Fruit fly (Drosophila melanogaster) whole organism, embryonic: Measurements from ENCODE around the gene CG7611.
A peak's percentile ranks its signal among the peaks of the same experiment; 100 is the strongest.

Experiments
- Atf6 ChIP-seq: fragments of 200-800 bp; sonication (Bioruptor generic); IDR thresholded peaks from 2 replicates; pipeline ENCODE4 v1.3.6; 2022; ENCODE audit warnings: missing biosample characterization, missing genetic modification characterization
- Blimp-1 ChIP-seq: fragments of 200-800 bp; sonication (Bioruptor generic); optimal IDR thresholded peaks from 3 replicates; lab custom pipeline; 2018; ENCODE audit warnings: missing biosample characterization, missing genetic modification characterization, mild to moderate bottlenecking, moderate library complexity, missing genetic modification reagents
- Bteb2 ChIP-seq: fragments of 200-800 bp; sonication (Bioruptor generic); optimal IDR thresholded peaks from 2 replicates; lab custom pipeline; 2016; ENCODE audit warnings: missing biosample characterization, missing genetic modification characterization
- CG10654 ChIP-seq: fragments of 200-800 bp; sonication (Bioruptor generic); optimal IDR thresholded peaks from 2 replicates; lab custom pipeline; 2016; ENCODE audit warnings: missing biosample characterization, missing genetic modification characterization
- CG12744 ChIP-seq: fragments of 200-800 bp; sonication (Bioruptor generic); optimal IDR thresholded peaks from 2 replicates; lab custom pipeline; 2016; ENCODE audit warnings: missing biosample characterization, missing genetic modification characterization
- CG14965 ChIP-seq: fragments of 200-800 bp; sonication (Bioruptor generic); optimal IDR thresholded peaks from 2 replicates; lab custom pipeline; 2016; ENCODE audit warnings: missing biosample characterization, missing genetic modification characterization, borderline replicate concordance
- CG1792 ChIP-seq: fragments of 200-800 bp; sonication (Bioruptor generic); optimal IDR thresholded peaks from 2 replicates; lab custom pipeline; 2016; ENCODE audit warnings: missing biosample characterization, missing genetic modification characterization
- CG32772 ChIP-seq: fragments of 200-800 bp; sonication (Bioruptor generic); IDR thresholded peaks from 2 replicates; pipeline ENCODE4 v1.3.6; 2022; ENCODE audit warnings: missing biosample characterization, missing genetic modification characterization
- CG34224 ChIP-seq: fragments of 200-800 bp; sonication (Bioruptor generic); IDR thresholded peaks from 3 replicates; pipeline ENCODE4 v1.3.6; 2022; ENCODE audit warnings: missing biosample characterization, missing genetic modification characterization; ENCODE audit not compliant: partially characterized antibody
- CG4730 ChIP-seq: fragments of 200-800 bp; sonication (Bioruptor generic); IDR thresholded peaks from 2 replicates; pipeline ENCODE4 v1.3.6; 2022; ENCODE audit warnings: missing biosample characterization, missing genetic modification characterization
- CG5180 ChIP-seq: fragments of 200-800 bp; sonication (Bioruptor generic); optimal IDR thresholded peaks from 3 replicates; lab custom pipeline; 2017; ENCODE audit warnings: missing biosample characterization, missing genetic modification characterization, mild to moderate bottlenecking, moderate library complexity, missing genetic modification reagents
- CG6765 ChIP-seq: fragments of 200-800 bp; sonication (Bioruptor generic); optimal IDR thresholded peaks from 3 replicates; lab custom pipeline; 2017; ENCODE audit warnings: missing biosample characterization, mild to moderate bottlenecking, missing genetic modification characterization
- CG7839 ChIP-seq: fragments of 200-800 bp; sonication (Bioruptor generic); optimal IDR thresholded peaks from 3 replicates; lab custom pipeline; 2018; ENCODE audit warnings: missing biosample characterization, mild to moderate bottlenecking, missing genetic modification characterization, moderate library complexity
- CG7987 ChIP-seq: fragments of 200-800 bp; sonication (Bioruptor generic); optimal IDR thresholded peaks from 2 replicates; lab custom pipeline; 2018; ENCODE audit warnings: missing biosample characterization, mild to moderate bottlenecking, missing genetic modification characterization, moderate library complexity
- CG8359 ChIP-seq: fragments of 200-800 bp; sonication (Bioruptor generic); optimal IDR thresholded peaks from 2 replicates; lab custom pipeline; 2017; ENCODE audit warnings: missing biosample characterization, mild to moderate bottlenecking, missing genetic modification characterization, borderline replicate concordance
- CG9215 ChIP-seq: fragments of 200-800 bp; sonication (Bioruptor generic); IDR thresholded peaks from 2 replicates; pipeline ENCODE4 v1.3.6; 2022; ENCODE audit warnings: missing biosample characterization, missing genetic modification characterization
- Camta ChIP-seq: fragments of 200-800 bp; sonication (Bioruptor generic); optimal IDR thresholded peaks from 2 replicates; lab custom pipeline; 2016; ENCODE audit warnings: missing biosample characterization, missing genetic modification characterization
- Dek ChIP-seq: fragments of 200-800 bp; sonication (Bioruptor generic); optimal IDR thresholded peaks from 3 replicates; lab custom pipeline; 2019; ENCODE audit warnings: missing biosample characterization, mild to moderate bottlenecking, missing genetic modification characterization, moderate library complexity
- Dip2 ChIP-seq: fragments of 200-800 bp; sonication (Bioruptor generic); IDR thresholded peaks from 2 replicates; pipeline ENCODE4 v1.3.6; 2022; ENCODE audit warnings: missing biosample characterization, missing genetic modification characterization
- ERR ChIP-seq: fragments of 200-800 bp; sonication (Bioruptor generic); optimal IDR thresholded peaks from 2 replicates; lab custom pipeline; 2016; ENCODE audit warnings: missing biosample characterization, missing genetic modification characterization
- HLH4C ChIP-seq: fragments of 200-800 bp; sonication (Bioruptor generic); IDR thresholded peaks from 3 replicates; pipeline ENCODE4 v1.3.6; 2022; ENCODE audit warnings: missing biosample characterization, missing genetic modification characterization; ENCODE audit not compliant: partially characterized antibody
- Mad ChIP-seq: fragments of 200-800 bp; sonication (Bioruptor generic); optimal IDR thresholded peaks from 2 replicates; lab custom pipeline; 2016; ENCODE audit warnings: missing biosample characterization, missing genetic modification characterization
- NC2α ChIP-seq: fragments of 200-800 bp; sonication (Bioruptor generic); optimal IDR thresholded peaks from 2 replicates; lab custom pipeline; 2016; ENCODE audit warnings: missing biosample characterization, missing genetic modification characterization
- NK7.1 ChIP-seq: fragments of 200-800 bp; sonication (Bioruptor generic); optimal IDR thresholded peaks from 3 replicates; lab custom pipeline; 2016; ENCODE audit warnings: missing biosample characterization, missing genetic modification characterization
- Opbp ChIP-seq: fragments of 200-800 bp; sonication (Bioruptor generic); IDR thresholded peaks from 3 replicates; pipeline ENCODE4 v1.3.6; 2022; ENCODE audit warnings: missing biosample characterization, missing genetic modification characterization; ENCODE audit not compliant: partially characterized antibody
- Ptx1 ChIP-seq: fragments of 200-800 bp; sonication (Bioruptor generic); IDR thresholded peaks from 2 replicates; pipeline ENCODE4 v1.3.6; 2022; ENCODE audit warnings: missing biosample characterization, missing genetic modification characterization
- Usf ChIP-seq: fragments of 200-800 bp; sonication (Bioruptor generic); optimal IDR thresholded peaks from 2 replicates; lab custom pipeline; 2017; ENCODE audit warnings: missing genotype, missing biosample characterization, missing genetic modification characterization
- ash1 ChIP-seq: fragments of 200-800 bp; sonication (Bioruptor generic); optimal IDR thresholded peaks from 2 replicates; lab custom pipeline; 2018; ENCODE audit warnings: missing biosample characterization, mild to moderate bottlenecking, missing genetic modification characterization
- ato ChIP-seq: fragments of 200-800 bp; sonication (Bioruptor generic); IDR thresholded peaks from 2 replicates; pipeline ENCODE4 v1.3.6; 2022; ENCODE audit warnings: missing biosample characterization, missing genetic modification characterization; ENCODE audit not compliant: partially characterized antibody
- disco-r ChIP-seq: fragments of 200-800 bp; sonication (Bioruptor generic); optimal IDR thresholded peaks from 2 replicates; lab custom pipeline; 2016; ENCODE audit warnings: missing biosample characterization, missing genetic modification characterization
- exex ChIP-seq: fragments of 200-800 bp; sonication (Bioruptor generic); optimal IDR thresholded peaks from 4 replicates; lab custom pipeline; 2018; ENCODE audit warnings: missing biosample characterization, mild to moderate bottlenecking, missing genetic modification characterization, moderate library complexity
- fru ChIP-seq: fragments of >200 bp; optimal IDR thresholded peaks from 2 replicates; lab custom pipeline; 2017
- gem ChIP-seq: fragments of 200-800 bp; sonication (Bioruptor generic); optimal IDR thresholded peaks from 2 replicates; lab custom pipeline; 2019; ENCODE audit warnings: missing biosample characterization, mild to moderate bottlenecking, missing genetic modification characterization, moderate library complexity
- ham ChIP-seq: fragments of 200-800 bp; sonication (Bioruptor generic); IDR thresholded peaks from 2 replicates; pipeline ENCODE4 v1.3.6; 2022; ENCODE audit warnings: missing biosample characterization, missing genetic modification characterization
- inv ChIP-seq: fragments of 200-800 bp; sonication (Bioruptor generic); IDR thresholded peaks from 2 replicates; pipeline ENCODE4 v1.3.6; 2022; ENCODE audit warnings: missing biosample characterization, missing genetic modification characterization; ENCODE audit not compliant: partially characterized antibody
- kah ChIP-seq: fragments of 200-800 bp; sonication (Bioruptor generic); optimal IDR thresholded peaks from 2 replicates; lab custom pipeline; 2018; ENCODE audit warnings: missing biosample characterization, mild to moderate bottlenecking, missing genetic modification characterization
- lov ChIP-seq, 2 experiments: fragments of 200-800 bp in 1 of 2; fragments of >200 bp in 1 of 2; sonication (Bioruptor generic) in 1 of 2; IDR thresholded peaks in 1 of 2; optimal IDR thresholded peaks in 1 of 2; 2 replicates in 1 of 2; 3 replicates in 1 of 2; pipeline versions ENCODE4 v1.3.6 to Lab custom; 2017 to 2022; ENCODE audit warnings: missing biosample characterization in 1 of 2, missing genetic modification characterization in 1 of 2
- sd ChIP-seq: fragments of 200-800 bp; sonication (Bioruptor generic); optimal IDR thresholded peaks from 3 replicates; lab custom pipeline; 2018; ENCODE audit warnings: missing biosample characterization, mild to moderate bottlenecking, missing genetic modification characterization, moderate library complexity
- sima ChIP-seq: fragments of 200-800 bp; sonication (Bioruptor generic); optimal IDR thresholded peaks from 2 replicates; lab custom pipeline; 2016; ENCODE audit warnings: missing biosample characterization, missing genetic modification characterization
- sisA ChIP-seq: fragments of 200-800 bp; sonication (Bioruptor generic); IDR thresholded peaks from 2 replicates; pipeline ENCODE4 v1.3.6; 2022; ENCODE audit warnings: missing biosample characterization, missing genetic modification characterization
- ssp ChIP-seq: fragments of 200-800 bp; sonication (Bioruptor generic); IDR thresholded peaks from 2 replicates; pipeline ENCODE4 v1.3.6; 2022; ENCODE audit warnings: missing biosample characterization, missing genetic modification characterization
- stc ChIP-seq: fragments of 200-800 bp; sonication (Bioruptor generic); IDR thresholded peaks from 2 replicates; pipeline ENCODE4 v1.3.6; 2022; ENCODE audit warnings: missing biosample characterization, missing genetic modification characterization
- tgo ChIP-seq: fragments of 200-800 bp; sonication (Bioruptor generic); IDR thresholded peaks from 3 replicates; pipeline ENCODE4 v1.3.6; 2022; ENCODE audit warnings: missing biosample characterization, missing genetic modification characterization
- tll ChIP-seq, 2 experiments: fragments of 200-800 bp in 1 of 2; fragments of >200 bp in 1 of 2; sonication (Bioruptor generic) in 1 of 2; optimal IDR thresholded peaks; 2 replicates each; lab custom pipeline; 2017 to 2019; ENCODE audit warnings: missing biosample characterization in 2 of 2, missing genetic modification characterization in 2 of 2, mild to moderate bottlenecking in 1 of 2, moderate library complexity in 1 of 2
- ttk ChIP-seq: fragments of 200-800 bp; sonication (Bioruptor generic); IDR thresholded peaks from 2 replicates; pipeline ENCODE4 v2.1.2; 2022; ENCODE audit warnings: missing biosample characterization, missing genetic modification characterization
- zen2 ChIP-seq: fragments of 200-800 bp; sonication (Bioruptor generic); IDR thresholded peaks from 3 replicates; pipeline ENCODE4 v1.3.6; 2022; ENCODE audit warnings: missing biosample characterization, missing genetic modification characterization; ENCODE audit not compliant: partially characterized antibody

CG7611 gene

dm6 chr3L:21479636-21480035, 43.4 kb upstream of the CG7611 start (continued):
- TF ChIP-seq CG5180 (GFP tag; lab: Kevin White, UChicago) = peak; percentile 48
- no peak for TF ChIP-seq ash1
- TF ChIP-seq CG10654 (GFP tag; lab: Kevin White, UChicago) = no peak
- no peak for TF ChIP-seq zen2
- TF ChIP-seq Mad (GFP tag; lab: Kevin White, UChicago) = no peak
- TF ChIP-seq CG4730 (GFP tag; lab: Robert Waterston, UW) = no peak
- TF ChIP-seq CG7987 (GFP tag; lab: Kevin White, UChicago) = peak; percentile 65
- peak; percentile 13; the same call in 1 of the 2 replicates for TF ChIP-seq stc
- TF ChIP-seq ERR = no peak
- TF ChIP-seq exex (tag; lab: Kevin White, UChicago) = no peak
- TF ChIP-seq disco-r (GFP tag; lab: Kevin White, UChicago) = no peak
- no peak for TF ChIP-seq ssp (GFP tag; lab: Robert Waterston, UW)
- TF ChIP-seq Ptx1 = no peak
- no peak for TF ChIP-seq sisA (GFP tag; lab: Robert Waterston, UW)
- TF ChIP-seq tgo = no peak
- TF ChIP-seq CG8359 (GFP tag; lab: Kevin White, UChicago) = no peak
- no peak for TF ChIP-seq inv (GFP tag; lab: Robert Waterston, UW)
- TF ChIP-seq kah = peak; percentile 41
- TF ChIP-seq Bteb2 (GFP tag; lab: Kevin White, UChicago) = no peak
- TF ChIP-seq CG12744 (GFP tag; lab: Kevin White, UChicago) = no peak
- no peak for TF ChIP-seq NC2α
- TF ChIP-seq CG9215 = no peak
- peak; percentile 67 for TF ChIP-seq ttk (GFP tag; lab: Robert Waterston, UW)
- TF ChIP-seq CG34224 (GFP tag; lab: Robert Waterston, UW) = 0 out of 3 replicates have a peak, but pooled peaks have one; percentile 28
- no peak for TF ChIP-seq NK7.1 (GFP tag; lab: Kevin White, UChicago)
- 0 out of 3 replicates have a peak, but pooled peaks have one; percentile 22 for TF ChIP-seq Opbp (GFP tag; lab: Robert Waterston, UW)
- TF ChIP-seq Blimp-1 = no peak
- no peak for TF ChIP-seq ham (GFP tag; lab: Robert Waterston, UW)
- TF ChIP-seq CG6765 (GFP tag; lab: Kevin White, UChicago) = peak; percentile 11
- peak; percentile 36; the same call in 1 of the 2 replicates for TF ChIP-seq CG32772
- TF ChIP-seq tll (GFP tag; optimal IDR thresholded peaks at IDR 0.05; lab: Kevin White, UChicago) = peak in 1 of 2 experiments; percentile 43
- no peak for TF ChIP-seq lov (optimal IDR thresholded peaks at IDR 0.05; lab: Kevin White, UChicago)
- TF ChIP-seq lov (GFP tag; IDR thresholded peaks at IDR 0.05; lab: Robert Waterston, UW) = peak; percentile 79; the same call in 1 of the 3 replicates
- TF ChIP-seq gem (tag; lab: Kevin White, UChicago) = no peak
- TF ChIP-seq Dek (tag; lab: Kevin White, UChicago) = no peak
- no peak for TF ChIP-seq fru (lab: Kevin White, UChicago)
- no peak for TF ChIP-seq HLH4C
- peak; percentile 11; the same call in 1 of the 2 replicates for TF ChIP-seq Atf6 (GFP tag; lab: Robert Waterston, UW)
- TF ChIP-seq CG7839 (tag; lab: Kevin White, UChicago) = no peak
- TF ChIP-seq ato (GFP tag; lab: Robert Waterston, UW) = no peak
- no peak for TF ChIP-seq Usf (GFP tag; lab: Kevin White, UChicago)
- no peak for TF ChIP-seq Dip2 (GFP tag; lab: Robert Waterston, UW)
- no peak for TF ChIP-seq sima (GFP tag; lab: Kevin White, UChicago)
- no peak for TF ChIP-seq sd (tag; lab: Kevin White, UChicago)
- TF ChIP-seq Camta (GFP tag; lab: Kevin White, UChicago) = peak; percentile 37
- no peak for TF ChIP-seq CG14965 (GFP tag; lab: Kevin White, UChicago)
- TF ChIP-seq CG1792 (GFP tag; lab: Kevin White, UChicago) = no peak
